Worm (Caenorhabditis elegans): Measurements from ENCODE around the gene cisd-3.1.
A peak's percentile ranks its signal among the peaks of the same experiment; 100 is the strongest.

Gene cisd-3.1

DNA sequence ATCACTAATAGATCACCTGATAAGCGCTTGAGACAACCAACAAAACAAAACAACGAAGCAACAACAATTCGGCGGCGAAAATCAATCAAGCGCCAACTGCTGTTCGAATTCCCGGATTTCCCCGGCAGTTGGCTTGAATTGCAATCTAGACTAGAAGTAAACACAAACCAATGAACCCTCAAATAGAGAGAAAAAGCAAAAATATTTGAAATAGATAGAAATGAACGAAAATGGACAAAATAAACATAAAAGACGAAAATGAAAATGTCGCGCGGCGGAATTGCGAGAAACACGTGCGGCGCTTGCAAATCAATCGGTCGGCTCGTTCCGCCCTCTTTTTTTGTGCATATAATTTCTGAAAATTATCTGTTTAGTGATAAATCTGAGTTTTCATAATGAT lies 25.8 kb downstream of the cisd-3.1 start, which contains the start of gene idhg-1 (continued):
- TF ChIP-seq egrh-3 (GFP tag; IDR thresholded peaks at IDR 0.05), result no peak
- TF ChIP-seq F49E8.2 (tag; optimal IDR thresholded peaks at IDR 0.05; ENCODE audit: insufficient read depth), result no peak
- peak; percentile 55 to 59 for TF ChIP-seq rec-8 (tag; optimal IDR thresholded peaks at IDR 0.05)
- TF ChIP-seq aptf-3 (GFP tag; IDR thresholded peaks at IDR 0.05), result no peak
- TF ChIP-seq ceh-100 (GFP tag; IDR thresholded peaks at IDR 0.05), result peak; percentile 46; the same call in 1 of the 2 replicates
- peak; percentile 80 for TF ChIP-seq him-1 (tag; optimal IDR thresholded peaks at IDR 0.05)
- TF ChIP-seq ZK185.1 (tag; optimal IDR thresholded peaks at IDR 0.05; ENCODE audit: poor library complexity, severe bottlenecking), result peak; percentile 83
- TF ChIP-seq die-1 (tag; optimal IDR thresholded peaks at IDR 0.05), result peak; percentile 21

DNA sequence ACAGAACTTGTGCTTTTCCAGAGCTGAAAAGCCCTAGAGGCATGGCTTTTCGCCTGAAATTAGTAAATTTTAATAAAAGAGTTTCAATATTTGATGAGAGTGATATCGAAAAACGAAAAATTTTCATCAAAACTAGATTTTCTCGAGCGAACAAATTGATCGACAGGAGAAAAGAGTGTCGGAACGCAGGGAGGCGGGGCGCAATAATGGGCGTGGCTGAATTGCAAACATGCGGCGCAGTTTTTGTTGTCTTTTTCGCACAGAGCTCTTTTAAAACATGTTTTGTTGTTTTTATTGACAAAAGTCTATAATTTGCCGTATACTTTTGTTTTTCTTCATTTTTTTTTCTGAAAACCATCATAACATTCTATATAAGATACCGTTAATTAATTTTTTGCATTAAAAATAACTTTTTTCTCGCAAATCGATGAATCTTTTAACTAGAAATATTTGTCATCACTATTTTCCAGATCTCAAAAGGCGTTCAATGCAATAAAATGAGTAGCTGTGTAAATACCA lies 35.8 kb downstream of the cisd-3.1 start, which contains the start of the genes sel-5 and wdr-48:
TSS of gene sel-5 (minus strand) at position 53 of the 519 bp plus-strand sequence.
TSS of gene wdr-48 (plus strand) at position 469 of the 519 bp plus-strand sequence.
- TF ChIP-seq snpc-4 (GFP tag; optimal IDR thresholded peaks at IDR 0.05) (no peak), snpc-4 (tag; optimal IDR thresholded peaks at IDR 0.05) (peak in 2 of 4 experiments; percentile 22 to 26), dpff-1 (tag; optimal IDR thresholded peaks at IDR 0.05) (no peak), madf-6 (GFP tag; IDR thresholded peaks at IDR 0.05) (no peak), madf-3 (GFP tag; IDR thresholded peaks at IDR 0.05) (no peak), attf-5 (GFP tag; optimal IDR thresholded peaks at IDR 0.05) (peak; percentile 15), hrde-1 (tag; optimal IDR thresholded peaks at IDR 0.05; ENCODE audit: borderline replicate concordance) (no peak), nhr-80 (tag; optimal IDR thresholded peaks at IDR 0.05) (peak; percentile 28), F23B12.7 (tag; optimal IDR thresholded peaks at IDR 0.05; ENCODE audit: insufficient read depth) (peak; percentile 52), ekl-4 (GFP tag; IDR thresholded peaks at IDR 0.05) (no peak), lin-35 (GFP tag; optimal IDR thresholded peaks at IDR 0.05) (no peak)

DNA sequence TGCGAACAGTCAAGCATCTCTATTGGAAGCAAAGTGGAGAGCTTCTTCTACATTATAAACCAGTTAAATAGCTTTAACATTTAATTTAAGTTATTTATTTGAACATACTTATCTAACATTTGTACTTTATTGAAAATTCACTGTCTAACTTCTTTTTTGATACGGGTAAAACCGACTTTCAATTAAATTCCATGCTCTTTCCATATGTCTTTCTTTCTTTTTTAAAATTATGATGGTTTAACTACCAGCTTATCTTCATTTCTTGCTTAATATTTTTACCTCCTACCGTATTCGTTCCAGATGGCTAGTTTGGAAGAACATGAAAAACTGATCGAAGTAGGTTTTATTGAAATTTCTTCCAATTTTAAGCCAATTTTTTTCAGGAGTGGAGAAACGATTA lies 38.8 kb downstream of the cisd-3.1 start, which contains the start of gene F35G12.12:
TSS of gene F35G12.12 (plus strand) at position 301 of the 400 bp plus-strand sequence.
- TF ChIP-seq B0336.3 (GFP tag; IDR thresholded peaks at IDR 0.05) (no peak), nfya-1 (tag; optimal IDR thresholded peaks at IDR 0.05; ENCODE audit: borderline replicate concordance, insufficient read depth) (no peak), tbx-9 (tag; optimal IDR thresholded peaks at IDR 0.05; ENCODE audit: borderline replicate concordance) (no peak), zfh-2 (GFP tag; conservative IDR thresholded peaks at IDR 0.05) (no peak), bed-1 (GFP tag; IDR thresholded peaks at IDR 0.05) (no peak), nhr-80 (tag; optimal IDR thresholded peaks at IDR 0.05) (no peak), Y53F4B.3 (GFP tag; IDR thresholded peaks at IDR 0.05) (no peak), nhr-179 (tag; optimal IDR thresholded peaks at IDR 0.05) (no peak), xnd-1 (tag; optimal IDR thresholded peaks at IDR 0.05) (no peak), madf-8 (GFP tag; conservative IDR thresholded peaks at IDR 0.05) (no peak), ceh-100 (GFP tag; IDR thresholded peaks at IDR 0.05) (no peak), lin-40 (tag; optimal IDR thresholded peaks at IDR 0.05) (no peak)

- no peak for TF ChIP-seq ets-4 (GFP tag; optimal IDR thresholded peaks at IDR 0.05)
- TF ChIP-seq nfyb-1 (GFP tag; IDR thresholded peaks at IDR 0.05), result peak; percentile 81
These were observed 41.4 kb downstream of the cisd-3.1 start, which contains the start of gene F35G12.5 for ce11 chrIII:4584068-4584566. TSS of gene F35G12.5 (plus strand) at chrIII:4584118.
